Worm (Caenorhabditis elegans): Measurements from ENCODE around the gene F21C10.6.

The F21C10.6 gene

DNA sequence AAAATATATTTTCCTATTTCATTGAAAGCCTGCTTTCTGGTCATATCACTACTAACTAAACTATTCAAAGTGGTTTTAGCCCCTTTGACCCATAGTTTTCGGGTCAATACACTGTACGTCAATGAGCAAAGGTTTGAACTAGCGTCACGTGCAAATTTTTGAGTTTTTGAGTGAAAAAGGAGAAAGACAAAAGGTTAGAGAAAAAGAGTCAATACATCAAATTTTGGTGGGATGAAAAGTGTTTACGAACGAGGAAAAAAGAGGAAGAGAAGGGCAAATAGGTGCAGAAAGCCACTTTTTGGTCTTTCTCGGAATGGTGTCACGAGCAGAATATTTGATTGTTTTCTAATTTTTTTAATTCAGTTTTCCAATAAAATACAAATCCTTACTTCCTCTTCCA is 48.5 kb upstream of the F21C10.6 start (continued):
- TF ChIP-seq daf-16 (GFP tag; optimal IDR thresholded peaks at IDR 0.05) (no peak), daf-16 (tag; optimal IDR thresholded peaks at IDR 0.05) (peak; percentile 59), daf-12 (tag; optimal IDR thresholded peaks at IDR 0.05) (no peak), F37D6.2 (tag; optimal IDR thresholded peaks at IDR 0.05) (no peak), hlh-11 (tag; optimal IDR thresholded peaks at IDR 0.05) (peak; percentile 35), nhr-6 (tag; optimal IDR thresholded peaks at IDR 0.05) (no peak), lin-15B (tag; optimal IDR thresholded peaks at IDR 0.05) (no peak), mxl-2 (GFP tag; conservative IDR thresholded peaks at IDR 0.05) (no peak), cey-2 (tag; optimal IDR thresholded peaks at IDR 0.05; ENCODE audit: borderline replicate concordance, insufficient read depth) (no peak), lin-29 (GFP tag; IDR thresholded peaks at IDR 0.05) (no peak), ceh-20 (GFP tag; IDR thresholded peaks at IDR 0.05) (no peak), hmg-1.1 (GFP tag; IDR thresholded peaks at IDR 0.05) (no peak), zfp-2 (tag; optimal IDR thresholded peaks at IDR 0.05) (no peak), aly-2 (tag; optimal IDR thresholded peaks at IDR 0.05) (no peak), vab-7 (GFP tag; IDR thresholded peaks at IDR 0.05) (no peak), hlh-30 (tag; optimal IDR thresholded peaks at IDR 0.05; ENCODE audit: insufficient read depth) (peak; percentile 38), dmd-9 (GFP tag; IDR thresholded peaks at IDR 0.05) (no peak), lin-1 (GFP tag; IDR thresholded peaks at IDR 0.05) (no peak), Y48G9A.11 (GFP tag; IDR thresholded peaks at IDR 0.05) (no peak), unc-130 (GFP tag; optimal IDR thresholded peaks at IDR 0.05) (no peak), daf-8 (GFP tag; IDR thresholded peaks at IDR 0.05) (no peak), nhr-11 (tag; optimal IDR thresholded peaks at IDR 0.05) (no peak), tag-97 (GFP tag; IDR thresholded peaks at IDR 0.05) (no peak)

DNA sequence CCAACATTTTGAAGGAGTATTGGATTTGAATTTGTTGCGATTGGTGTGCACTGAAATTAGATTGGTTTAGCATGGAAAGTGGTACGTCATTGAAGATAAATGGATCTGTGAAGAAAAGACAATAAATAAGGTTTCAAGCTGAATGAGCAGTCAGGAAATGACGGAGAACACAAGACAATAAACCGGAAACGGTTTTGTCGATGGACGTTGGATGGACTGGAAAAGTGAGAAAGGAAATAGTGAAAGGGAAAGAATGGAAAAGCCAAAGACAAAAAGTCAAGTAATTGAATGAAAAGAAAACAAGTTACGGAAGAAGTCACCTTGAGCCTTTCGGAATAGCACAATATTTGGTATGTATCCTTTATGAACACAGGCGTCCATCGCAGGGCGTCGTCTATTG is 48.0 kb upstream of the F21C10.6 start, which contains the start of gene T27E4.7:
T27E4.7 (minus strand) TSS at position 50 of the 400 bp plus-strand sequence.
- TF ChIP-seq daf-16 (GFP tag; optimal IDR thresholded peaks at IDR 0.05) (no peak), daf-16 (tag; optimal IDR thresholded peaks at IDR 0.05) (peak; percentile 4), aha-1 (tag) (peak; percentile 92), mdt-29 (GFP tag; IDR thresholded peaks at IDR 0.05) (no peak)

DNA sequence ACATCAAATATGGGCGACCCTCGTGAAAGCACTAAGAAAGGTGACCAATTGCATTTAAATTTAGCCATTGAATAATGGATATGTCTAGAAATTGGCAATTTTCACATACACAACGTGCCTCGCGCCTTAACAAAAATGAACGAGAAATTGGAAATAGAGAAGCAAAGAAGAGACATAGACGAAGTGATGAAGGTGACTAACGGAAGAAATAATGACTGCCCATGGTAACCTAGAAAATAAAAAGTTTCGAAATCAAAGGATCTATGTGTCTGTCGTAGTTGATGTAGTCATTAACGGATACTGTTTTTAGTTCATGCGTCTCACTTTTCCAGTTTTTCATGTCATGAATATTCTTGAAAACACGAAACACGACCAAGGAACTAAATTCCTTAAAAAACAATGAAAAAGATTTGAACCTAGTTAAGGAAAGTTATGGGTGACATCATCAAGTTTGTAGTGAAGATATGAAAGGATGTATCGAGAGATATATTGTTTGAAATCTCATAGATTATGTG is 46.2 kb upstream of the F21C10.6 start:
- TF ChIP-seq nhr-28 (tag; optimal IDR thresholded peaks at IDR 0.05) (peak; percentile 66), rbr-2 (tag; optimal IDR thresholded peaks at IDR 0.05) (no peak), ceh-62 (tag; optimal IDR thresholded peaks at IDR 0.05) (no peak), Y75B8A.6 (GFP tag; IDR thresholded peaks at IDR 0.05) (no peak), unc-62 (GFP tag; optimal IDR thresholded peaks at IDR 0.05 in 1 of 2) (peak in 1 of 2 experiments; percentile 53), unc-62 (tag; optimal IDR thresholded peaks at IDR 0.05) (no peak)

DNA sequence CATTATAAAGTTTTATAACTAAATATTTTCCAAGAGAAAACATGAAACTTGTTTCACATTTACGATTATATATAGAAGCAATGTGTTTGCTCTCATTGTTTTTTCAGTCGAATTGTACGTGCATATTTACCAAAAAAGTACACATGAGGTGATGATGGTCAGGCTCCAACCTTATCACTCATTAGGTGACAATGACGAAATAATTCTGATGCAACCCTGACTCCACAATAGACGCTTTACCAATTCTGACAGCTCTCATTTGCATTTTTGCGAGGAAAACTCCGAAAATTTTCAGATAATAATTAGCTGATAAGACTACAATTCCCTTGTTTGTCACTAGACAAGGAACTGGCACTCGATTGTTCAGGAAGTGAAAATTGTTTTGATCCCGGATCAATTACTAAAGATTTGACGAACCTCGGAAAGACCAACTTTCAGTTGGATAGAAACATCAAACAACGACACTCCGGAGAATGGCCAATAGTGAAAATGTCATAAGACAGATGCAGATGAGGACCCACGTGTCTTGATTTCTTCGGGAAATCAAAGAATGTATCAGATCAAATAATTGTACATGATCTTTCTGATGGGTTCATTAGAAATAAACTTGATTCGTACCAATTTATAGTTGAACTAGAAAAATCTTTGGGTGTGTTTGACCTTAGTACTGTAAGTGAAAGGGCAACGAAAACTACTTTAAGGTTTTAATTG is 45.3 kb upstream of the F21C10.6 start:
- TF ChIP-seq attf-4 (tag; optimal IDR thresholded peaks at IDR 0.05) (no peak), dmd-6 (GFP tag; IDR thresholded peaks at IDR 0.05) (peak; percentile 91), nhr-102 (tag; optimal IDR thresholded peaks at IDR 0.05) (peak; percentile 75), hlh-11 (tag; optimal IDR thresholded peaks at IDR 0.05) (peak; percentile 89), pqm-1 (tag; optimal IDR thresholded peaks at IDR 0.05) (peak; percentile 42), tra-1 (GFP tag; IDR thresholded peaks at IDR 0.05) (peak; percentile 44; the same call in 1 of the 2 replicates), hlh-30 (tag; optimal IDR thresholded peaks at IDR 0.05; ENCODE audit: insufficient read depth) (peak; percentile 52), unc-130 (GFP tag; optimal IDR thresholded peaks at IDR 0.05) (no peak), unc-39 (tag; optimal IDR thresholded peaks at IDR 0.05) (no peak), jun-1 (tag; optimal IDR thresholded peaks at IDR 0.05) (no peak), unc-62 (GFP tag; optimal IDR thresholded peaks at IDR 0.05 in 1 of 2) (peak in 1 of 2 experiments; percentile 93), unc-62 (tag; optimal IDR thresholded peaks at IDR 0.05) (no peak), dve-1 (tag; optimal IDR thresholded peaks at IDR 0.05; ENCODE audit: insufficient read depth) (peak; percentile 74), nhr-28 (tag; optimal IDR thresholded peaks at IDR 0.05) (peak; percentile 54), hif-1 (tag; optimal IDR thresholded peaks at IDR 0.05) (peak; percentile 2 to 94), lin-13 (GFP tag; optimal IDR thresholded peaks at IDR 0.05) (no peak), mdt-29 (GFP tag; IDR thresholded peaks at IDR 0.05) (0 out of 2 replicates have a peak, but pooled peaks have one; percentile 24), daf-16 (GFP tag; optimal IDR thresholded peaks at IDR 0.05) (peak in 1 of 2 experiments; percentile 60), daf-16 (tag; optimal IDR thresholded peaks at IDR 0.05) (peak; percentile 93), saeg-2 (GFP tag; IDR thresholded peaks at IDR 0.05) (0 out of 2 replicates have a peak, but pooled peaks have one; percentile 38), gei-8 (GFP tag; optimal IDR thresholded peaks at IDR 0.05) (peak; percentile 44), ztf-7 (tag; optimal IDR thresholded peaks at IDR 0.05) (peak; percentile 53), aha-1 (tag) (peak; percentile 89)
